Worm (Caenorhabditis elegans) whole organism, L4/young adult: ENCODE measurements around the gene ykt-6.

Experiments
- dao-5 ChIP-seq: sonication (generic microtip); optimal IDR thresholded peaks from 2 replicates; lab custom pipeline; 2016; ENCODE audit warnings: missing genotype, missing genetic modification characterization, moderate library complexity, missing compliant biosample characterization
- him-1 ChIP-seq: sonication (generic microtip); optimal IDR thresholded peaks from 2 replicates; lab custom pipeline; 2016; ENCODE audit warnings: missing genotype, missing genetic modification reagents, missing genetic modification characterization, missing compliant biosample characterization

- TF ChIP-seq him-1: no peak
- TF ChIP-seq dao-5 (tag; lab: Kevin White, UChicago): no peak
Measured at ce11 chrIII:7305649-7305977, 18.2 kb upstream of the ykt-6 start.
